Fruit fly (Drosophila melanogaster): ENCODE results near the gene emei.

The emei gene

DNA sequence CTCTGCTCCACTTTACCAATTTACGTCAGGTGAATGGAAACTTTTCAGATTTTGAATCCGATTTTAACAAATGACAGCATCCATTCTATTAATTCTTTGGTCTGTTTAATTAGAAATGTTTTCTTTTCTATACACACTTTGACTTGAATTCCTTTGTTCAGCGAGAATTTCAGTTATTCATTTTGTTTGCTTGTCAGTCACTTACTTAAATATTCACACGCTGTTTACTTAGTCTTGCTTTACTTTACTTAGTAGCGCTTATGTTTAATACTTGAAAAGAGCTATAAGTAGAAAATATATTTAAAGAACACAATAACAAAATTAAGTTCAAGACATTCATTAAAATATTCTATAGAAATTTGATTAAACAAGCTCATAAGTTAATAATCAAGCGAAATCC lies 2.1 kb upstream of the emei start, which contains the start of gene CG32073 (continued):
- TF ChIP-seq CG4424 (GFP tag; optimal IDR thresholded peaks at IDR 0.05): peak; percentile 40
- TF ChIP-seq fd96Cb (tag; optimal IDR thresholded peaks at IDR 0.05): peak; percentile 28
- TF ChIP-seq CG10979 (tag; optimal IDR thresholded peaks at IDR 0.05): peak; percentile 33
- TF ChIP-seq CG17361 (GFP tag; IDR thresholded peaks at IDR 0.05): peak; percentile 53; the same call in 2 of the 3 replicates
- no peak for TF ChIP-seq tup (GFP tag; optimal IDR thresholded peaks at IDR 0.05)
- peak; percentile 10 for TF ChIP-seq CG17359 (tag; optimal IDR thresholded peaks at IDR 0.05)
- peak; percentile 17 for TF ChIP-seq CG7556 (GFP tag; optimal IDR thresholded peaks at IDR 0.05)
- no peak for TF ChIP-seq stc (GFP tag; IDR thresholded peaks at IDR 0.05)
- no peak for TF ChIP-seq Dip2 (GFP tag; IDR thresholded peaks at IDR 0.05)
- TF ChIP-seq CG3281 (GFP tag; optimal IDR thresholded peaks at IDR 0.05): peak; percentile 2
- no peak for TF ChIP-seq sens-2 (GFP tag; IDR thresholded peaks at IDR 0.05)
- TF ChIP-seq CG1647 (GFP tag; optimal IDR thresholded peaks at IDR 0.05): no peak
- no peak for TF ChIP-seq B-H1 (GFP tag; IDR thresholded peaks at IDR 0.05)
- TF ChIP-seq CG12104 (GFP tag; optimal IDR thresholded peaks at IDR 0.05): no peak
- no peak for TF ChIP-seq Ets97D (GFP tag; optimal IDR thresholded peaks at IDR 0.05)
- TF ChIP-seq slou (GFP tag; optimal IDR thresholded peaks at IDR 0.05): no peak
- no peak for TF ChIP-seq CG11398 (GFP tag; optimal IDR thresholded peaks at IDR 0.05)
- peak; percentile 49 for TF ChIP-seq unpg (GFP tag; optimal IDR thresholded peaks at IDR 0.05)
- TF ChIP-seq D19A (tag; optimal IDR thresholded peaks at IDR 0.05): peak; percentile 48
- peak; percentile 40 for TF ChIP-seq CG6683 (GFP tag; optimal IDR thresholded peaks at IDR 0.05)
- no peak for TF ChIP-seq shn (GFP tag; optimal IDR thresholded peaks at IDR 0.05)
- no peak for TF ChIP-seq al (GFP tag; IDR thresholded peaks at IDR 0.05)
- peak; percentile 16 for TF ChIP-seq Sry-β (GFP tag; optimal IDR thresholded peaks at IDR 0.05)
- TF ChIP-seq sr (GFP tag; IDR thresholded peaks at IDR 0.05): no peak
- TF ChIP-seq CG10147 (GFP tag; optimal IDR thresholded peaks at IDR 0.05): no peak
- TF ChIP-seq CG9727 (GFP tag; optimal IDR thresholded peaks at IDR 0.05): peak; percentile 16
- no peak for TF ChIP-seq CG2116 (GFP tag; optimal IDR thresholded peaks at IDR 0.05)
- 0 out of 3 replicates have a peak, but pooled peaks have one; percentile 20 for TF ChIP-seq CG11695 (GFP tag; IDR thresholded peaks at IDR 0.05)
- no peak for TF ChIP-seq otp (GFP tag; IDR thresholded peaks at IDR 0.05)
- no peak for TF ChIP-seq CG11560 (tag; IDR thresholded peaks at IDR 0.05)
- TF ChIP-seq CG10321 (GFP tag; IDR thresholded peaks at IDR 0.05): no peak
- peak; percentile 42 for TF ChIP-seq CG5180 (GFP tag; optimal IDR thresholded peaks at IDR 0.05)
- TF ChIP-seq C15 (GFP tag; IDR thresholded peaks at IDR 0.05): peak; percentile 22; the same call in 1 of the 3 replicates
- TF ChIP-seq CG6272 (GFP tag; IDR thresholded peaks at IDR 0.05): no peak
- TF ChIP-seq Deaf1 (tag; optimal IDR thresholded peaks at IDR 0.05): no peak
- TF ChIP-seq CG18599 (GFP tag; optimal IDR thresholded peaks at IDR 0.05): peak; percentile 75
- TF ChIP-seq CG6791 (GFP tag; IDR thresholded peaks at IDR 0.05; ENCODE audit: partially characterized antibody): no peak
- TF ChIP-seq CG11247 (GFP tag; IDR thresholded peaks at IDR 0.05): no peak
- no peak for TF ChIP-seq CG12744 (GFP tag; optimal IDR thresholded peaks at IDR 0.05)
- TF ChIP-seq Ets65A (GFP tag): no peak
- no peak for TF ChIP-seq ash1 (GFP tag; optimal IDR thresholded peaks at IDR 0.05)
- TF ChIP-seq Xbp1 (GFP tag; optimal IDR thresholded peaks at IDR 0.05): no peak
- TF ChIP-seq bcd (GFP tag; optimal IDR thresholded peaks at IDR 0.05): no peak
- TF ChIP-seq Sry-δ (GFP tag; optimal IDR thresholded peaks at IDR 0.05): peak; percentile 29
- TF ChIP-seq Aef1 (GFP tag; IDR thresholded peaks at IDR 0.05): no peak
- TF ChIP-seq CG10543 (GFP tag; optimal IDR thresholded peaks at IDR 0.05): peak; percentile 40
- TF ChIP-seq CG1792 (GFP tag; optimal IDR thresholded peaks at IDR 0.05): peak; percentile 52
- TF ChIP-seq CG2202 (tag; optimal IDR thresholded peaks at IDR 0.05): no peak
- no peak for TF ChIP-seq tll (GFP tag; optimal IDR thresholded peaks at IDR 0.05)
- TF ChIP-seq CG4854 (GFP tag; optimal IDR thresholded peaks at IDR 0.05): peak; percentile 28
- peak; percentile 33 for TF ChIP-seq schlank (tag; optimal IDR thresholded peaks at IDR 0.05)
- peak; percentile 43 for TF ChIP-seq CG18262 (tag; optimal IDR thresholded peaks at IDR 0.05)
